Worm (Caenorhabditis elegans) whole organism, L4 larva: ENCODE results near the gene end-1.
A peak's percentile ranks its signal among the peaks of the same experiment; 100 is the strongest.

ENCODE experiments used
- ctbp-1 ChIP-seq: fragments of 200-800 bp; sonication (Bioruptor generic); IDR thresholded peaks from 2 replicates; pipeline ENCODE4 v1.3.6; 2022; ENCODE audit warnings: missing genetic modification reagents, missing genetic modification characterization, missing compliant biosample characterization
- egl-43 ChIP-seq: fragments of 200-800 bp; sonication (Bioruptor generic); IDR thresholded peaks from 2 replicates; pipeline ENCODE4 v1.3.6; 2022; ENCODE audit warnings: missing genetic modification reagents, missing genetic modification characterization, missing compliant biosample characterization
- jun-1 ChIP-seq: fragments of 150-350 bp; optimal IDR thresholded peaks from 2 replicates; lab custom pipeline; 2014; ENCODE audit warnings: missing biosample characterization, missing genetic modification reagents, missing genetic modification characterization
- nhr-237 ChIP-seq: sonication (generic microtip); optimal IDR thresholded peaks from 2 replicates; lab custom pipeline; 2017; ENCODE audit warnings: missing biosample characterization, missing genetic modification characterization
- nhr-41 ChIP-seq: fragments of 200-800 bp; sonication (Bioruptor generic); IDR thresholded peaks from 2 replicates; pipeline ENCODE4 v1.3.6; 2022; ENCODE audit warnings: missing genetic modification reagents, missing genetic modification characterization, missing compliant biosample characterization
- rbr-2 ChIP-seq: sonication (generic microtip); optimal IDR thresholded peaks from 2 replicates; lab custom pipeline; 2016; ENCODE audit warnings: missing genotype, missing genetic modification characterization, missing compliant biosample characterization
- set-16 ChIP-seq: fragments of 200-800 bp; sonication (Bioruptor generic); IDR thresholded peaks from 2 replicates; pipeline ENCODE4 v1.3.6; 2022; ENCODE audit warnings: missing genetic modification reagents, missing genetic modification characterization, missing compliant biosample characterization
- snpc-4 ChIP-seq: fragments of 150-350 bp; optimal IDR thresholded peaks from 2 replicates; lab custom pipeline; 2014; ENCODE audit warnings: missing biosample characterization, missing genetic modification characterization
- zag-1 ChIP-seq: fragments of 150-350 bp; optimal IDR thresholded peaks from 2 replicates; lab custom pipeline; 2014; ENCODE audit warnings: missing biosample characterization, missing genetic modification characterization

ce11 chrV:14011427-14011826 is 26.5 kb downstream of the end-1 start:
- TF ChIP-seq zag-1 (tag; lab: Kevin White, UChicago) (no peak), ctbp-1 (GFP tag; lab: Robert Waterston, UW) (no peak), jun-1 (no peak), nhr-41 (no peak), egl-43 (GFP tag; lab: Robert Waterston, UW) (0 out of 2 replicates have a peak, but pooled peaks have one; percentile 40), rbr-2 (tag; lab: Kevin White, UChicago) (no peak), set-16 (GFP tag; lab: Robert Waterston, UW) (peak; percentile 96), snpc-4 (tag; lab: Kevin White, UChicago) (no peak), nhr-237 (tag; lab: Kevin White, UChicago) (no peak)
